ENCODE assay signal across 5 fruit fly cellular contexts in genomic region chr3R:19211778-19212177, dm6.
A peak's percentile ranks its signal among the peaks of the same experiment; 100 is the strongest.
TF ChIP-seq lines count a peak whose summit lies in the region.

Gene cry, plus strand, starts transcription at chr3R:19212154.

- TF ChIP-seq CTCF in whole organism, embryonic (GFP tag; optimal IDR thresholded peaks at IDR 0.05; lab: Kevin White, UChicago), result no peak

TF ChIP-seq in whole organism, adult, 20 proteins besides CTCF, POLR2A, EP300 and RAD21 (continues in another document):
- TF ChIP-seq Crg-1 (GFP tag; optimal IDR thresholded peaks at IDR 0.05; lab: Kevin White, UChicago), result peak; percentile 89
- peak; percentile 93 for TF ChIP-seq kay (GFP tag; lab: Kevin White, UChicago; ENCODE audit: borderline replicate concordance)
- TF ChIP-seq cnc (optimal IDR thresholded peaks at IDR 0.05; lab: Kevin White, UChicago), result no peak
- TF ChIP-seq CG33017 (tag; optimal IDR thresholded peaks at IDR 0.05; lab: Kevin White, UChicago), result peak; percentile 96
- peak; percentile 96 for TF ChIP-seq cic (GFP tag; optimal IDR thresholded peaks at IDR 0.05; lab: Kevin White, UChicago)
- TF ChIP-seq CG7045 (GFP tag; optimal IDR thresholded peaks at IDR 0.05; lab: Kevin White, UChicago), result peak; percentile 99
- peak; percentile 96 for TF ChIP-seq pad (GFP tag; optimal IDR thresholded peaks at IDR 0.05; lab: Kevin White, UChicago)
- peak; percentile 93 for TF ChIP-seq CG1620 (GFP tag; optimal IDR thresholded peaks at IDR 0.05; lab: Kevin White, UChicago)
- peak; percentile 99 for TF ChIP-seq CG11617 (GFP tag; optimal IDR thresholded peaks at IDR 0.05; lab: Kevin White, UChicago)
- TF ChIP-seq Clk (GFP tag; optimal IDR thresholded peaks at IDR 0.05; lab: Kevin White, UChicago), result peak; percentile 98
- TF ChIP-seq CG7101 (tag; optimal IDR thresholded peaks at IDR 0.05; lab: Kevin White, UChicago), result peak; percentile 97
- peak; percentile 99 for TF ChIP-seq CG12768 (GFP tag; optimal IDR thresholded peaks at IDR 0.05; lab: Kevin White, UChicago)
- TF ChIP-seq toe (GFP tag; optimal IDR thresholded peaks at IDR 0.05; lab: Kevin White, UChicago), result peak; percentile 95
- peak; percentile 89 for TF ChIP-seq ovo (GFP tag; optimal IDR thresholded peaks at IDR 0.05; lab: Kevin White, UChicago)
- peak; percentile 96 for TF ChIP-seq CG5204 (GFP tag; optimal IDR thresholded peaks at IDR 0.05; lab: Kevin White, UChicago)
- TF ChIP-seq tj (GFP tag; optimal IDR thresholded peaks at IDR 0.05; lab: Kevin White, UChicago), result peak; percentile 97
- TF ChIP-seq Hr96 (GFP tag; optimal IDR thresholded peaks at IDR 0.05; lab: Kevin White, UChicago), result peak; percentile 92
- peak; percentile 95 for TF ChIP-seq bab1 (GFP tag; optimal IDR thresholded peaks at IDR 0.05; lab: Kevin White, UChicago)

TF ChIP-seq in whole organism, embryonic, 481 proteins besides CTCF, POLR2A, EP300 and RAD21 (continues in another document):
- TF ChIP-seq Fer1 (GFP tag; optimal IDR thresholded peaks at IDR 0.05; lab: Kevin White, UChicago) (no peak), pan (optimal IDR thresholded peaks at IDR 0.05; lab: Kevin White, UChicago) (no peak), pan (GFP tag; optimal IDR thresholded peaks at IDR 0.05 in 1 of 2, IDR thresholded peaks at IDR 0.05 in 1 of 2) (peak in 1 of 2 experiments; percentile 32), sc (optimal IDR thresholded peaks at IDR 0.05; lab: Kevin White, UChicago) (no peak), sc (GFP tag; optimal IDR thresholded peaks at IDR 0.05; lab: Kevin White, UChicago) (peak; percentile 67), tin (GFP tag; optimal IDR thresholded peaks at IDR 0.05; lab: Kevin White, UChicago) (peak; percentile 49), CG7271 (tag; optimal IDR thresholded peaks at IDR 0.05; lab: Kevin White, UChicago) (no peak), CG18619 (GFP tag; optimal IDR thresholded peaks at IDR 0.05; lab: Kevin White, UChicago) (peak; percentile 42), chn (GFP tag; optimal IDR thresholded peaks at IDR 0.05; lab: Kevin White, UChicago) (peak; percentile 17), CG7839 (tag; optimal IDR thresholded peaks at IDR 0.05; lab: Kevin White, UChicago) (peak; percentile 80), CG11504 (tag; optimal IDR thresholded peaks at IDR 0.05; lab: Kevin White, UChicago) (peak; percentile 80), exex (tag; optimal IDR thresholded peaks at IDR 0.05; lab: Kevin White, UChicago) (no peak), tap (tag; optimal IDR thresholded peaks at IDR 0.05; lab: Kevin White, UChicago) (peak; percentile 13), HLH3B (GFP tag; IDR thresholded peaks at IDR 0.05; lab: Robert Waterston, UW) (no peak), CG3281 (GFP tag; optimal IDR thresholded peaks at IDR 0.05; lab: Kevin White, UChicago) (peak; percentile 22), NC2β (GFP tag; optimal IDR thresholded peaks at IDR 0.05; lab: Kevin White, UChicago) (no peak), fru (optimal IDR thresholded peaks at IDR 0.05; lab: Kevin White, UChicago) (no peak), Scr (GFP tag; IDR thresholded peaks at IDR 0.05; lab: Robert Waterston, UW; ENCODE audit: partially characterized antibody) (no peak), CG12391 (tag; optimal IDR thresholded peaks at IDR 0.05; lab: Kevin White, UChicago) (peak; percentile 67)

TF ChIP-seq in whole organism, prepupa, 60 proteins besides CTCF, POLR2A, EP300 and RAD21 (continues in another document):
- TF ChIP-seq ss (GFP tag; optimal IDR thresholded peaks at IDR 0.05; lab: Kevin White, UChicago), result peak; percentile 89 to 95
- TF ChIP-seq CG6163 (GFP tag; IDR thresholded peaks at IDR 0.05; lab: Robert Waterston, UW), result peak; percentile 84
- TF ChIP-seq CG4318 (GFP tag; optimal IDR thresholded peaks at IDR 0.05; lab: Kevin White, UChicago), result peak; percentile 88
- TF ChIP-seq eg (GFP tag; IDR thresholded peaks at IDR 0.05; lab: Robert Waterston, UW), result peak; percentile 77
- peak; percentile 82 for TF ChIP-seq CG6792 (GFP tag; optimal IDR thresholded peaks at IDR 0.05; lab: Kevin White, UChicago)
- TF ChIP-seq spab (GFP tag; optimal IDR thresholded peaks at IDR 0.05; lab: Kevin White, UChicago), result peak; percentile 91
- peak; percentile 80 for TF ChIP-seq cyc (GFP tag; optimal IDR thresholded peaks at IDR 0.05; lab: Kevin White, UChicago)
- peak; percentile 84 to 89 for TF ChIP-seq salr (GFP tag; optimal IDR thresholded peaks at IDR 0.05; lab: Kevin White, UChicago)
- TF ChIP-seq Eip78C (GFP tag; lab: Kevin White, UChicago), result peak; percentile 97
- TF ChIP-seq Hr39 (GFP tag; optimal IDR thresholded peaks at IDR 0.05; lab: Kevin White, UChicago), result peak; percentile 72
- TF ChIP-seq CG11762 (GFP tag; optimal IDR thresholded peaks at IDR 0.05; lab: Kevin White, UChicago; ENCODE audit: insufficient read depth), result peak; percentile 88
- peak; percentile 84 for TF ChIP-seq CG8632 (GFP tag; optimal IDR thresholded peaks at IDR 0.05; lab: Kevin White, UChicago)
- TF ChIP-seq Hr4 (GFP tag; optimal IDR thresholded peaks at IDR 0.05; lab: Kevin White, UChicago), result peak; percentile 85
- peak; percentile 84 for TF ChIP-seq CG34406 (GFP tag; optimal IDR thresholded peaks at IDR 0.05; lab: Kevin White, UChicago)
- TF ChIP-seq CG32006 (GFP tag; optimal IDR thresholded peaks at IDR 0.05; lab: Kevin White, UChicago), result peak; percentile 93
- TF ChIP-seq lz (GFP tag; optimal IDR thresholded peaks at IDR 0.05; lab: Kevin White, UChicago), result peak; percentile 80
- peak; percentile 75 for TF ChIP-seq Gug (GFP tag; IDR thresholded peaks at IDR 0.05; lab: Robert Waterston, UW)
- peak; percentile 45 for TF ChIP-seq Blimp-1 (GFP tag; optimal IDR thresholded peaks at IDR 0.05; lab: Kevin White, UChicago)
- peak; percentile 85 for TF ChIP-seq CG9139 (GFP tag; optimal IDR thresholded peaks at IDR 0.05; lab: Kevin White, UChicago)

TF ChIP-seq in whole organism, pupa, 21 proteins besides CTCF, POLR2A, EP300 and RAD21:
- TF ChIP-seq CG15710 (tag; optimal IDR thresholded peaks at IDR 0.05; lab: Kevin White, UChicago) (peak; percentile 95), Ets98B (GFP tag; IDR thresholded peaks at IDR 0.05; lab: Robert Waterston, UW) (peak; percentile 76), rn (GFP tag; IDR thresholded peaks at IDR 0.05; lab: Robert Waterston, UW) (peak; percentile 53; the same call in 1 of the 2 replicates), CG17806 (tag; optimal IDR thresholded peaks at IDR 0.05; lab: Kevin White, UChicago) (peak; percentile 93), Snoo (tag; optimal IDR thresholded peaks at IDR 0.05; lab: Kevin White, UChicago) (peak; percentile 76), CG13204 (GFP tag; optimal IDR thresholded peaks at IDR 0.05; lab: Kevin White, UChicago) (peak; percentile 88), Pif1B (GFP tag; optimal IDR thresholded peaks at IDR 0.05; lab: Kevin White, UChicago) (peak; percentile 84), CG8301 (tag; optimal IDR thresholded peaks at IDR 0.05; lab: Kevin White, UChicago) (peak; percentile 90), CG32121 (GFP tag; IDR thresholded peaks at IDR 0.05; lab: Robert Waterston, UW) (peak; percentile 82; the same call in 1 of the 2 replicates), EcR (GFP tag; optimal IDR thresholded peaks at IDR 0.05; lab: Kevin White, UChicago) (no peak), CG12605 (GFP tag; IDR thresholded peaks at IDR 0.05; lab: Robert Waterston, UW) (peak; percentile 65), CG8159 (tag; optimal IDR thresholded peaks at IDR 0.05; lab: Kevin White, UChicago) (peak; percentile 96), CG4496 (GFP tag; IDR thresholded peaks at IDR 0.05; lab: Robert Waterston, UW) (peak; percentile 78), gl (tag; optimal IDR thresholded peaks at IDR 0.05; lab: Kevin White, UChicago) (peak; percentile 77), fd96Ca (GFP tag; IDR thresholded peaks at IDR 0.05; lab: Robert Waterston, UW) (peak; percentile 77), Pif1A (GFP tag; optimal IDR thresholded peaks at IDR 0.05; lab: Kevin White, UChicago) (peak; percentile 86), CG34367 (tag; optimal IDR thresholded peaks at IDR 0.05; lab: Kevin White, UChicago) (peak; percentile 91), CG10348 (GFP tag; IDR thresholded peaks at IDR 0.05; lab: Robert Waterston, UW) (no peak), CG14655 (GFP tag; optimal IDR thresholded peaks at IDR 0.05; lab: Kevin White, UChicago) (peak; percentile 95), CG9948 (tag; optimal IDR thresholded peaks at IDR 0.05; lab: Kevin White, UChicago) (peak; percentile 95), D1 (tag; optimal IDR thresholded peaks at IDR 0.05; lab: Kevin White, UChicago) (peak; percentile 80)

TF ChIP-seq in whole organism, wandering third instar larva, 38 proteins besides CTCF, POLR2A, EP300 and RAD21 (continues in another document):
- TF ChIP-seq sage (GFP tag; optimal IDR thresholded peaks at IDR 0.05; lab: Kevin White, UChicago) (no peak), HLH106 (tag; optimal IDR thresholded peaks at IDR 0.05; lab: Kevin White, UChicago) (peak; percentile 79), Hnf4 (GFP tag; optimal IDR thresholded peaks at IDR 0.05; lab: Kevin White, UChicago) (peak; percentile 59), Sp1 (GFP tag; optimal IDR thresholded peaks at IDR 0.05; lab: Kevin White, UChicago) (peak; percentile 73), usp (GFP tag; optimal IDR thresholded peaks at IDR 0.05; lab: Kevin White, UChicago) (no peak), dsf (GFP tag; optimal IDR thresholded peaks at IDR 0.05; lab: Kevin White, UChicago; ENCODE audit: borderline replicate concordance) (no peak), Hr78 (GFP tag; optimal IDR thresholded peaks at IDR 0.05; lab: Kevin White, UChicago) (no peak), rgr (GFP tag; optimal IDR thresholded peaks at IDR 0.05; lab: Kevin White, UChicago) (peak; percentile 80), CG9705 (GFP tag; optimal IDR thresholded peaks at IDR 0.05; lab: Kevin White, UChicago) (peak; percentile 49), Dif (GFP tag; optimal IDR thresholded peaks at IDR 0.05; lab: Kevin White, UChicago; ENCODE audit: partially characterized antibody) (no peak), pan (optimal IDR thresholded peaks at IDR 0.05; lab: Kevin White, UChicago) (no peak), tai (GFP tag; optimal IDR thresholded peaks at IDR 0.05; lab: Kevin White, UChicago) (peak; percentile 42), dl (GFP tag; optimal IDR thresholded peaks at IDR 0.05; lab: Kevin White, UChicago; ENCODE audit: insufficient read depth in 1 of 2, partially characterized antibody in 2 of 2) (no peak), Mio (GFP tag; optimal IDR thresholded peaks at IDR 0.05; lab: Kevin White, UChicago) (no peak), Abd-B (GFP tag; optimal IDR thresholded peaks at IDR 0.05; lab: Kevin White, UChicago) (no peak), Myc (optimal IDR thresholded peaks at IDR 0.05; lab: Kevin White, UChicago) (no peak), Dfd (GFP tag; optimal IDR thresholded peaks at IDR 0.05; lab: Kevin White, UChicago) (no peak), CrebA (GFP tag; optimal IDR thresholded peaks at IDR 0.05; lab: Kevin White, UChicago; ENCODE audit: borderline replicate concordance) (no peak), lola (GFP tag; optimal IDR thresholded peaks at IDR 0.05; lab: Kevin White, UChicago) (no peak), br (GFP tag; optimal IDR thresholded peaks at IDR 0.05; lab: Kevin White, UChicago) (peak; percentile 61), Vsx2 (GFP tag; optimal IDR thresholded peaks at IDR 0.05; lab: Kevin White, UChicago; ENCODE audit: partially characterized antibody) (no peak), CG32264 (GFP tag; optimal IDR thresholded peaks at IDR 0.05; lab: Kevin White, UChicago) (no peak), foxo (GFP tag; optimal IDR thresholded peaks at IDR 0.05; lab: Kevin White, UChicago) (peak in 1 of 2 experiments; percentile 79)
